Worm (Caenorhabditis elegans) whole organism, L3 larva: ENCODE results near the gene str-115.
A peak's percentile ranks its signal among the peaks of the same experiment; 100 is the strongest.

Experiments
- R02D3.7 ChIP-seq: fragments of 150-350 bp; optimal IDR thresholded peaks from 2 replicates; lab custom pipeline; 2014; ENCODE audit warnings: missing biosample characterization, missing genetic modification characterization
- aly-2 ChIP-seq: fragments of 150-350 bp; optimal IDR thresholded peaks from 2 replicates; lab custom pipeline; 2014; ENCODE audit warnings: missing biosample characterization, missing genetic modification characterization
- ama-1 ChIP-seq: fragments of 150-350 bp; optimal IDR thresholded peaks from 2 replicates; lab custom pipeline; 2018
- egl-27 ChIP-seq: sonication (generic microtip); optimal IDR thresholded peaks from 4 replicates; lab custom pipeline; 2017; ENCODE audit warnings: missing biosample characterization, missing genetic modification reagents, missing genetic modification characterization
- elt-1 ChIP-seq: fragments of 150-350 bp; optimal IDR thresholded peaks from 2 replicates; lab custom pipeline; 2014; ENCODE audit warnings: missing biosample characterization, missing genetic modification characterization
- fos-1 ChIP-seq: fragments of 150-350 bp; optimal IDR thresholded peaks from 2 replicates; lab custom pipeline; 2014; ENCODE audit warnings: missing biosample characterization, missing genetic modification characterization
- lin-15B ChIP-seq: fragments of 150-350 bp; optimal IDR thresholded peaks from 2 replicates; lab custom pipeline; 2014; ENCODE audit warnings: missing biosample characterization, missing genetic modification characterization
- nhr-11 ChIP-seq: fragments of 150-350 bp; optimal IDR thresholded peaks from 2 replicates; lab custom pipeline; 2014; ENCODE audit warnings: missing biosample characterization, missing genetic modification characterization
- pha-4 ChIP-seq: fragments of 150-350 bp; optimal IDR thresholded peaks from 2 replicates; lab custom pipeline; 2014; ENCODE audit warnings: missing biosample characterization, missing genetic modification reagents, missing genetic modification characterization
- pqm-1 ChIP-seq: fragments of 150-350 bp; optimal IDR thresholded peaks from 2 replicates; lab custom pipeline; 2017; ENCODE audit warnings: missing biosample characterization, missing genetic modification characterization, inconsistent platforms
- snpc-4 ChIP-seq: fragments of 150-350 bp; optimal IDR thresholded peaks from 2 replicates; lab custom pipeline; 2014; ENCODE audit warnings: missing biosample characterization, missing genetic modification characterization
- zag-1 ChIP-seq: fragments of 150-350 bp; optimal IDR thresholded peaks from 2 replicates; lab custom pipeline; 2014; ENCODE audit warnings: missing biosample characterization, missing genetic modification characterization

DNA sequence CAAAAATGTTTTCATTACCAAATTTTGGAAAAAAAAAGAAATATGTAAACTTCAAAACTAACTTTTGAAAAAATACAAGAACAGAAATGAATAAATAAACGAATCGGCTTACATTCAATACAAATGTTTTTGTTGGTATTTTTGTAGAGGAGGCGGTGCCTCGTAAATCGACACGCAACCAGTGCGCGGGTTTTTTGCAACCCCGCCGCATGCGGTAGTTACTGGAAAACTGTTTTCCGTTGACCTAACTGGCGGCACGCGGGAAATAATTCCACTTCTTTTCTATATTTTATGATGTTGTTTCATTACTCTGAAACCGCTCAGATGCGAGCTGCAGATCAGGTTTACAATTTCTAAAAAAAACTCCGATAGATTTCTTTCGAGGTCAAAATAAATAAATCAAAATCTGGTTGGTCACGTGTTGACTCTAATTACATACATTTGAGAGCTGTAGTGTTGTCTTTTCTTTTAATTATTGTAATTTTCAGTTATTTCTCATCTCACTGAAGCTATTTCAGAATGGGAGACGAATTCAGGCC lies 29.6 kb upstream of the str-115 start, which contains the start of the genes dvc-1 and ima-1:
- TF ChIP-seq R02D3.7 (tag; lab: Kevin White, UChicago) (peak; percentile 98), snpc-4 (tag; lab: Kevin White, UChicago) (peak; percentile 60), pqm-1 (no peak), lin-15B (tag; lab: Kevin White, UChicago) (peak; percentile 55), nhr-11 (tag; lab: Kevin White, UChicago) (no peak), aly-2 (tag; lab: Kevin White, UChicago) (no peak), egl-27 (tag; lab: Kevin White, UChicago) (no peak), pha-4 (tag; lab: Kevin White, UChicago) (peak; percentile 67), zag-1 (tag; lab: Kevin White, UChicago) (no peak), ama-1 (lab: Kevin White, UChicago) (no peak), fos-1 (no peak), elt-1 (no peak)
